Fruit fly (Drosophila melanogaster) whole organism, embryonic: ENCODE measurements around the gene Fbw5.

Experiments
- Antp ChIP-seq: fragments of 200-800 bp; sonication (Bioruptor generic); optimal IDR thresholded peaks from 3 replicates; lab custom pipeline; 2016; ENCODE audit warnings: missing biosample characterization, missing genetic modification characterization
- Atf3 ChIP-seq: fragments of 200-800 bp; sonication (Bioruptor generic); optimal IDR thresholded peaks from 3 replicates; lab custom pipeline; 2016; ENCODE audit warnings: missing biosample characterization, missing genetic modification characterization
- CG10366 ChIP-seq: fragments of 200-800 bp; sonication (Bioruptor generic); IDR thresholded peaks from 2 replicates; pipeline ENCODE4 v1.3.6; 2022; ENCODE audit warnings: missing biosample characterization, missing genetic modification characterization
- CG10565 ChIP-seq: fragments of 200-800 bp; sonication (Bioruptor generic); optimal IDR thresholded peaks from 3 replicates; lab custom pipeline; 2016; ENCODE audit warnings: missing biosample characterization, mild to moderate bottlenecking, missing genetic modification characterization
- CG11085 ChIP-seq: fragments of 200-800 bp; sonication (Bioruptor generic); IDR thresholded peaks from 2 replicates; pipeline ENCODE4 v1.3.6; 2022; ENCODE audit warnings: missing biosample characterization, missing genetic modification characterization
- CG11696 ChIP-seq: fragments of 200-800 bp; sonication (Bioruptor generic); IDR thresholded peaks from 2 replicates; pipeline ENCODE4 v1.3.6; 2022; ENCODE audit warnings: missing biosample characterization, missing genetic modification characterization
- CG11723 ChIP-seq: fragments of 200-800 bp; sonication (Bioruptor generic); optimal IDR thresholded peaks from 2 replicates; lab custom pipeline; 2017; ENCODE audit warnings: missing biosample characterization, mild to moderate bottlenecking, missing genetic modification characterization
- CG12071 ChIP-seq: fragments of 200-800 bp; sonication (Bioruptor generic); optimal IDR thresholded peaks from 3 replicates; lab custom pipeline; 2018; ENCODE audit warnings: missing biosample characterization, mild to moderate bottlenecking, missing genetic modification characterization
- CG12155 ChIP-seq: fragments of 200-800 bp; sonication (Bioruptor generic); optimal IDR thresholded peaks from 3 replicates; lab custom pipeline; 2016; ENCODE audit warnings: missing biosample characterization, missing genetic modification characterization
- CG1233 ChIP-seq: fragments of 200-800 bp; sonication (Bioruptor generic); optimal IDR thresholded peaks from 4 replicates; lab custom pipeline; 2018; ENCODE audit warnings: missing biosample characterization, mild to moderate bottlenecking, missing genetic modification characterization
- CG12391 ChIP-seq: fragments of 200-800 bp; sonication (Bioruptor generic); optimal IDR thresholded peaks from 3 replicates; lab custom pipeline; 2018; ENCODE audit warnings: missing biosample characterization, mild to moderate bottlenecking, missing genetic modification characterization, moderate library complexity
- CG12659 ChIP-seq: fragments of 200-800 bp; sonication (Bioruptor generic); optimal IDR thresholded peaks from 3 replicates; lab custom pipeline; 2017; ENCODE audit warnings: mild to moderate bottlenecking, missing biosample characterization, missing genetic modification reagents, missing genetic modification characterization
- CG12769 ChIP-seq: fragments of 200-800 bp; sonication (Bioruptor generic); optimal IDR thresholded peaks from 2 replicates; lab custom pipeline; 2019; ENCODE audit warnings: missing biosample characterization, mild to moderate bottlenecking, missing genetic modification characterization, moderate library complexity
- CG14667 ChIP-seq: fragments of 200-800 bp; sonication (Bioruptor generic); IDR thresholded peaks from 2 replicates; pipeline ENCODE4 v1.3.6; 2022; ENCODE audit warnings: missing biosample characterization, missing genetic modification characterization
- CG14710 ChIP-seq: fragments of 200-800 bp; sonication (Bioruptor generic); optimal IDR thresholded peaks from 3 replicates; lab custom pipeline; 2019; ENCODE audit warnings: missing biosample characterization, mild to moderate bottlenecking, missing genetic modification characterization, moderate library complexity
- CG16815 ChIP-seq: fragments of 200-800 bp; sonication (Bioruptor generic); optimal IDR thresholded peaks from 3 replicates; lab custom pipeline; 2017; ENCODE audit warnings: missing biosample characterization, mild to moderate bottlenecking, missing genetic modification characterization
- CG17359 ChIP-seq: fragments of 200-800 bp; sonication (Bioruptor generic); optimal IDR thresholded peaks from 3 replicates; lab custom pipeline; 2018; ENCODE audit warnings: missing biosample characterization, mild to moderate bottlenecking, missing genetic modification characterization, moderate library complexity
- CG17829 ChIP-seq: fragments of 200-800 bp; optimal IDR thresholded peaks from 2 replicates; lab custom pipeline; 2019; ENCODE audit warnings: missing biosample characterization, mild to moderate bottlenecking, missing genetic modification characterization, moderate library complexity
- CG18476 ChIP-seq: fragments of 200-800 bp; sonication (Bioruptor generic); optimal IDR thresholded peaks from 2 replicates; lab custom pipeline; 2016; ENCODE audit warnings: missing biosample characterization, mild to moderate bottlenecking, missing genetic modification characterization
- CG18599 ChIP-seq: fragments of 200-800 bp; sonication (Bioruptor generic); optimal IDR thresholded peaks from 3 replicates; lab custom pipeline; 2017; ENCODE audit warnings: missing biosample characterization, missing genetic modification characterization, mild to moderate bottlenecking, moderate library complexity, missing genetic modification reagents
- CG2129 ChIP-seq: fragments of 200-800 bp; sonication (Bioruptor generic); IDR thresholded peaks from 2 replicates; pipeline ENCODE4 v1.3.6; 2022; ENCODE audit warnings: missing biosample characterization, missing genetic modification characterization; ENCODE audit not compliant: partially characterized antibody
- CG2889 ChIP-seq: fragments of 200-800 bp; sonication (Bioruptor generic); IDR thresholded peaks from 3 replicates; pipeline ENCODE4 v1.3.6; 2022; ENCODE audit warnings: missing biosample characterization, missing genetic modification characterization
- CG3847 ChIP-seq: fragments of 200-800 bp; sonication (Bioruptor generic); IDR thresholded peaks from 2 replicates; pipeline ENCODE4 v1.3.6; 2022; ENCODE audit warnings: missing biosample characterization, missing genetic modification characterization
- CG4854 ChIP-seq: fragments of 200-800 bp; sonication (Bioruptor generic); optimal IDR thresholded peaks from 2 replicates; lab custom pipeline; 2016; ENCODE audit warnings: missing biosample characterization, missing genetic modification characterization, inconsistent platforms
- CG7928 ChIP-seq: fragments of 200-800 bp; sonication (Bioruptor generic); optimal IDR thresholded peaks from 2 replicates; lab custom pipeline; 2017; ENCODE audit warnings: missing biosample characterization, mild to moderate bottlenecking, missing genetic modification characterization
- D ChIP-seq, 2 experiments: fragments of 200-800 bp in 1 of 2; fragments of >200 bp in 1 of 2; sonication (Bioruptor generic) in 1 of 2; optimal IDR thresholded peaks; 2 replicates in 1 of 2; 3 replicates in 1 of 2; lab custom pipeline; 2017; ENCODE audit warnings: mild to moderate bottlenecking in 1 of 2, missing biosample characterization in 1 of 2, missing genetic modification characterization in 1 of 2, missing genetic modification reagents in 1 of 2
- Dad ChIP-seq: fragments of 200-800 bp; sonication (Bioruptor generic); optimal IDR thresholded peaks from 3 replicates; lab custom pipeline; 2016; ENCODE audit warnings: missing biosample characterization, missing genetic modification characterization
- E2f1 ChIP-seq: fragments of 200-800 bp; sonication (Bioruptor generic); IDR thresholded peaks from 2 replicates; pipeline ENCODE4 v1.3.6; 2022; ENCODE audit warnings: missing biosample characterization, missing genetic modification characterization
- Fer2 ChIP-seq: fragments of 200-800 bp; sonication (Bioruptor generic); optimal IDR thresholded peaks from 2 replicates; lab custom pipeline; 2018; ENCODE audit warnings: missing biosample characterization, mild to moderate bottlenecking, missing genetic modification characterization, moderate library complexity
- Gsc ChIP-seq: fragments of 200-800 bp; sonication (Bioruptor generic); IDR thresholded peaks from 2 replicates; pipeline ENCODE4 v1.3.6; 2022; ENCODE audit warnings: missing biosample characterization, missing genetic modification characterization
- Hr51 ChIP-seq, 2 experiments: fragments of 200-800 bp; sonication (Bioruptor generic); optimal IDR thresholded peaks; 2 replicates in 1 of 2; 3 replicates in 1 of 2; lab custom pipeline; 2016 to 2018; ENCODE audit warnings: missing biosample characterization in 2 of 2, missing genetic modification characterization in 2 of 2, mild to moderate bottlenecking in 1 of 2, moderate library complexity in 1 of 2
- Meics ChIP-seq: fragments of 200-800 bp; sonication (Bioruptor generic); optimal IDR thresholded peaks from 2 replicates; lab custom pipeline; 2017; ENCODE audit warnings: missing biosample characterization, mild to moderate bottlenecking, missing genetic modification characterization
- NC2β ChIP-seq: fragments of 200-800 bp; sonication (Bioruptor generic); optimal IDR thresholded peaks from 2 replicates; lab custom pipeline; 2016; ENCODE audit warnings: missing biosample characterization, missing genetic modification characterization
- bab2 ChIP-seq: fragments of 200-800 bp; sonication (Bioruptor generic); optimal IDR thresholded peaks from 2 replicates; lab custom pipeline; 2016; ENCODE audit warnings: missing biosample characterization, missing genetic modification characterization
- crol ChIP-seq: fragments of 200-800 bp; sonication (Bioruptor generic); IDR thresholded peaks from 2 replicates; pipeline ENCODE4 v1.3.6; 2022; ENCODE audit warnings: missing biosample characterization, missing genetic modification characterization
- esg ChIP-seq: fragments of 200-800 bp; sonication (Bioruptor generic); conservative IDR thresholded peaks from 2 replicates; pipeline ENCODE4 v1.3.6; 2022; ENCODE audit warnings: missing biosample characterization, missing genetic modification characterization
- eve ChIP-seq, 2 experiments: fragments of >200 bp; optimal IDR thresholded peaks; 2 replicates each; lab custom pipeline; 2017; ENCODE audit warnings: missing biosample characterization in 2 of 2, missing genetic modification characterization in 2 of 2
- fd3F ChIP-seq: fragments of 200-800 bp; sonication (Bioruptor generic); optimal IDR thresholded peaks from 2 replicates; lab custom pipeline; 2018; ENCODE audit warnings: missing biosample characterization, mild to moderate bottlenecking, missing genetic modification characterization, moderate library complexity
- inv ChIP-seq: fragments of 200-800 bp; sonication (Bioruptor generic); IDR thresholded peaks from 2 replicates; pipeline ENCODE4 v1.3.6; 2022; ENCODE audit warnings: missing biosample characterization, missing genetic modification characterization; ENCODE audit not compliant: partially characterized antibody
- klu ChIP-seq: fragments of 200-800 bp; sonication (Bioruptor generic); IDR thresholded peaks from 2 replicates; pipeline ENCODE4 v1.3.6; 2022; ENCODE audit warnings: missing biosample characterization, missing genetic modification characterization
- mam ChIP-seq: fragments of 200-800 bp; sonication (Bioruptor generic); optimal IDR thresholded peaks from 3 replicates; lab custom pipeline; 2016; ENCODE audit warnings: missing biosample characterization, missing genetic modification characterization
- mirr ChIP-seq: fragments of 200-800 bp; sonication (Bioruptor generic); optimal IDR thresholded peaks from 3 replicates; lab custom pipeline; 2018; ENCODE audit warnings: missing biosample characterization, mild to moderate bottlenecking, missing genetic modification characterization
- p53 ChIP-seq: fragments of 200-800 bp; sonication (Bioruptor generic); optimal IDR thresholded peaks from 2 replicates; lab custom pipeline; 2016; ENCODE audit warnings: missing biosample characterization, missing genetic modification characterization
- pho ChIP-seq: fragments of 200-800 bp; sonication (Bioruptor generic); optimal IDR thresholded peaks from 2 replicates; lab custom pipeline; 2016; ENCODE audit warnings: missing biosample characterization, missing genetic modification characterization
- pzg ChIP-seq: fragments of 200-800 bp; sonication (Bioruptor generic); optimal IDR thresholded peaks from 3 replicates; lab custom pipeline; 2018; ENCODE audit warnings: missing biosample characterization, mild to moderate bottlenecking, missing genetic modification characterization, moderate library complexity
- repo ChIP-seq: fragments of 200-800 bp; sonication (Bioruptor generic); optimal IDR thresholded peaks from 2 replicates; lab custom pipeline; 2016; ENCODE audit warnings: missing biosample characterization, missing genetic modification characterization
- rib ChIP-seq: fragments of 200-800 bp; sonication (Bioruptor generic); IDR thresholded peaks from 2 replicates; pipeline ENCODE4 v1.3.6; 2022; ENCODE audit warnings: missing biosample characterization, missing genetic modification characterization
- ro ChIP-seq: fragments of 200-800 bp; sonication (Bioruptor generic); IDR thresholded peaks from 2 replicates; pipeline ENCODE4 v1.3.6; 2022; ENCODE audit warnings: missing biosample characterization, missing genetic modification characterization
- shn ChIP-seq: fragments of 200-800 bp; sonication (Bioruptor generic); optimal IDR thresholded peaks from 3 replicates; lab custom pipeline; 2016; ENCODE audit warnings: missing biosample characterization, missing genetic modification characterization
- twi ChIP-seq: fragments of 200-800 bp; optimal IDR thresholded peaks from 2 replicates; lab custom pipeline; 2019; ENCODE audit warnings: missing biosample characterization, mild to moderate bottlenecking, missing genetic modification characterization, moderate library complexity
- wek ChIP-seq: fragments of 200-800 bp; sonication (Bioruptor generic); optimal IDR thresholded peaks from 3 replicates; lab custom pipeline; 2018; ENCODE audit warnings: missing biosample characterization, mild to moderate bottlenecking, missing genetic modification characterization, moderate library complexity

The Fbw5 gene

dm6 chr2L:6024345-6024907 is 41.3 kb downstream of the Fbw5 start, which contains the start of gene CG9107 (continued):
- TF ChIP-seq CG18599 (GFP tag; lab: Kevin White, UChicago) (no peak), repo (GFP tag; lab: Kevin White, UChicago) (no peak), CG17359 (tag; lab: Kevin White, UChicago) (peak; percentile 3), CG10366 (GFP tag; lab: Robert Waterston, UW) (no peak), Hr51 (GFP tag; optimal IDR thresholded peaks at IDR 0.05; lab: Kevin White, UChicago) (no peak), p53 (GFP tag; lab: Kevin White, UChicago) (no peak), fd3F (GFP tag; lab: Kevin White, UChicago) (no peak), CG3847 (peak; percentile 24; the same call in 1 of the 2 replicates), shn (GFP tag; lab: Kevin White, UChicago) (no peak), CG7928 (GFP tag; lab: Kevin White, UChicago) (no peak), ro (GFP tag; lab: Robert Waterston, UW) (no peak), twi (tag; lab: Kevin White, UChicago) (no peak), E2f1 (no peak), klu (GFP tag; lab: Robert Waterston, UW) (no peak), Meics (GFP tag; lab: Kevin White, UChicago) (no peak), CG11696 (GFP tag; lab: Robert Waterston, UW) (no peak), CG17829 (tag; lab: Kevin White, UChicago) (peak; percentile 36), CG12071 (GFP tag; lab: Kevin White, UChicago) (no peak), CG2889 (no peak), CG12769 (tag; lab: Kevin White, UChicago) (no peak), Dad (no peak), CG4854 (no peak), esg (GFP tag; lab: Robert Waterston, UW) (no peak), CG12659 (GFP tag; lab: Kevin White, UChicago) (peak; percentile 10), pho (no peak), CG1233 (GFP tag; lab: Kevin White, UChicago) (no peak), mirr (GFP tag; lab: Kevin White, UChicago) (no peak), D (optimal IDR thresholded peaks at IDR 0.05; lab: Kevin White, UChicago) (no peak), D (GFP tag; optimal IDR thresholded peaks at IDR 0.05; lab: Kevin White, UChicago) (no peak), Gsc (no peak), CG18476 (no peak), CG12391 (tag; lab: Kevin White, UChicago) (no peak), mam (GFP tag; lab: Kevin White, UChicago) (no peak), rib (no peak), Fer2 (tag; lab: Kevin White, UChicago) (no peak), CG2129 (GFP tag; lab: Robert Waterston, UW) (no peak), CG14667 (GFP tag; lab: Robert Waterston, UW) (no peak), CG14710 (peak; percentile 64), CG11085 (GFP tag; lab: Robert Waterston, UW) (no peak), CG11723 (GFP tag; lab: Kevin White, UChicago) (no peak), Atf3 (GFP tag; lab: Kevin White, UChicago) (no peak), NC2β (GFP tag; lab: Kevin White, UChicago) (no peak), Antp (GFP tag; lab: Kevin White, UChicago) (no peak), crol (GFP tag; lab: Robert Waterston, UW) (no peak), CG12155 (no peak), pzg (GFP tag; lab: Kevin White, UChicago) (peak; percentile 92), wek (no peak), eve (GFP tag; optimal IDR thresholded peaks at IDR 0.05; lab: Kevin White, UChicago) (no peak), bab2 (GFP tag; lab: Kevin White, UChicago) (no peak), CG10565 (GFP tag; lab: Kevin White, UChicago) (no peak), CG16815 (GFP tag; lab: Kevin White, UChicago) (no peak), inv (GFP tag; lab: Robert Waterston, UW) (no peak)
